Worm (Caenorhabditis elegans): ENCODE measurements around the gene srw-21.

DNA sequence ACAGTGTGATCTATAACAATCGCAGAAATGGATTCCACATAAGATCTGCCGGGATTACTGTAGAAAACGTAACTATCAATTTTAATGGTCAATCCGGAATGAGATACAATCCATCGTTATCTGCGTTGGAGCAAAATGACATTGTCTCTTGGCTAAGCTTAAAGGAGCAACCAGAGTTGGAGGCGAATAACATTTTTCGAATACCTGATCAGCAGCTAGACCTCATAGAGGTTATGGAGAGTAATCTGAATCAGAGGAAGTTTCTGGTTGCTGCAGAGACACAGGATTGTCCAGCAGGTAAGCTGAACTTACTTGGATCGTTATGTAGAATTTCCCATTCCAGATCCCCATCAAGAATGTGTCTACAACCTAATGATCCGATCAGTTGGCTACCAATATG is 15.7 kb downstream of the srw-21 start:
- TF ChIP-seq unc-62 (GFP tag; optimal IDR thresholded peaks at IDR 0.05), result no peak
- no peak for TF ChIP-seq aly-2 (tag; optimal IDR thresholded peaks at IDR 0.05)
- TF ChIP-seq ama-1 (optimal IDR thresholded peaks at IDR 0.05), result no peak
- no peak for TF ChIP-seq unc-39 (tag; optimal IDR thresholded peaks at IDR 0.05)
- no peak for TF ChIP-seq ceh-82 (tag; optimal IDR thresholded peaks at IDR 0.05)
